Worm (Caenorhabditis elegans) whole organism, young adult: ENCODE data around the gene fbxb-81.
A peak's percentile ranks its signal among the peaks of the same experiment; 100 is the strongest.
"Not testable (repeated sequence)": the region's sequence is repeated elsewhere in the genome, so short reads cannot be mapped to it uniquely, and the experiment has no call there.

ENCODE experiments used
- F57C9.4 ChIP-seq: sonication (generic microtip); optimal IDR thresholded peaks from 2 replicates; lab custom pipeline; 2017; ENCODE audit warnings: mild to moderate bottlenecking, missing genetic modification characterization, missing compliant biosample characterization
- Y56A3A.18 ChIP-seq: fragments of 200-800 bp; sonication (Bioruptor generic); IDR thresholded peaks from 2 replicates; pipeline ENCODE4 v1.3.6; 2022; ENCODE audit warnings: missing genetic modification reagents, missing genetic modification characterization, missing compliant biosample characterization
- cebp-1 ChIP-seq, 2 experiments: fragments of 200-800 bp in 1 of 2; sonication (Bioruptor generic) in 1 of 2; sonication (generic microtip) in 1 of 2; IDR thresholded peaks in 1 of 2; optimal IDR thresholded peaks in 1 of 2; 2 replicates each; pipeline versions ENCODE4 v1.3.6 to Lab custom; 2017 to 2022; ENCODE audit warnings: missing compliant biosample characterization in 2 of 2, missing genetic modification characterization in 2 of 2, mild to moderate bottlenecking in 1 of 2, missing genetic modification reagents in 1 of 2, moderate library complexity in 1 of 2
- ceh-100 ChIP-seq: fragments of 200-800 bp; sonication (Bioruptor generic); IDR thresholded peaks from 2 replicates; pipeline ENCODE4 v1.3.6; 2022; ENCODE audit warnings: missing genetic modification reagents, missing genetic modification characterization, missing compliant biosample characterization
- egrh-3 ChIP-seq: fragments of 200-800 bp; sonication (Bioruptor generic); IDR thresholded peaks from 2 replicates; pipeline ENCODE4 v1.3.6; 2022; ENCODE audit warnings: missing genetic modification reagents, missing genetic modification characterization, missing compliant biosample characterization
- hmg-1.2 ChIP-seq: fragments of 200-800 bp; sonication (Bioruptor generic); IDR thresholded peaks from 2 replicates; pipeline ENCODE4 v1.3.6; 2022; ENCODE audit warnings: missing genetic modification reagents, missing genetic modification characterization, missing compliant biosample characterization
- hsf-1 ChIP-seq: fragments of 200-800 bp; sonication (Bioruptor generic); IDR thresholded peaks from 2 replicates; pipeline ENCODE4 v1.3.6; 2022; ENCODE audit warnings: missing genetic modification reagents, missing genetic modification characterization, missing compliant biosample characterization
- lir-1 ChIP-seq: fragments of 200-800 bp; sonication (Bioruptor generic); conservative IDR thresholded peaks from 2 replicates; pipeline ENCODE4 v1.3.6; 2022; ENCODE audit warnings: missing genetic modification reagents, missing genetic modification characterization, missing compliant biosample characterization
- nhr-27 ChIP-seq: fragments of 200-800 bp; sonication (Bioruptor generic); optimal IDR thresholded peaks from 2 replicates; lab custom pipeline; 2018; ENCODE audit warnings: mild to moderate bottlenecking, missing genetic modification characterization, moderate library complexity, missing compliant biosample characterization
- nhr-90 ChIP-seq: sonication (generic microtip); optimal IDR thresholded peaks from 2 replicates; lab custom pipeline; 2016; ENCODE audit warnings: missing genotype, mild to moderate bottlenecking, missing genetic modification characterization, missing compliant biosample characterization
- pbrm-1 ChIP-seq: fragments of 200-800 bp; sonication (Bioruptor generic); IDR thresholded peaks from 2 replicates; pipeline ENCODE4 v1.3.6; 2022; ENCODE audit warnings: missing genetic modification reagents, missing genetic modification characterization, missing compliant biosample characterization
- zim-3 ChIP-seq: sonication (generic microtip); optimal IDR thresholded peaks from 2 replicates; lab custom pipeline; 2017; ENCODE audit warnings: mild to moderate bottlenecking, missing genetic modification characterization, moderate library complexity, missing compliant biosample characterization

fbxb-81 gene

ce11 chrIII:97018-97417 is 44.0 kb downstream of the fbxb-81 start, which contains the start of gene C29F9.8:
TSS of gene C29F9.8 (minus strand) at chrIII:97118.
- not testable (repeated sequence) for TF ChIP-seq ceh-100, egrh-3, lir-1 (GFP tag; lab: Robert Waterston, UW)

ce11 chrIII:96196-96595 is 44.8 kb downstream of the fbxb-81 start:
- TF ChIP-seq hmg-1.2 (peak; percentile 90), cebp-1 (GFP tag; IDR thresholded peaks at IDR 0.05; lab: Robert Waterston, UW) (no peak), cebp-1 (tag; optimal IDR thresholded peaks at IDR 0.05; lab: Kevin White, UChicago) (peak; percentile 0), zim-3 (tag; lab: Kevin White, UChicago) (no peak)

- TF ChIP-seq hmg-1.2 (peak; percentile 88), hsf-1 (GFP tag; lab: Robert Waterston, UW) (no peak), cebp-1 (GFP tag; IDR thresholded peaks at IDR 0.05; lab: Robert Waterston, UW) (no peak), cebp-1 (tag; optimal IDR thresholded peaks at IDR 0.05; lab: Kevin White, UChicago) (peak; percentile 42)
- TF ChIP-seq, all 124 proteins: peak for 2
Measured at ce11 chrIII:94759-95330, 46.2 kb downstream of the fbxb-81 start, which contains the start of gene pat-4. TSS of gene pat-4 (minus strand) at chrIII:94809.

ce11 chrIII:92247-92646 is 48.8 kb downstream of the fbxb-81 start:
- TF ChIP-seq Y56A3A.18 (GFP tag; lab: Robert Waterston, UW) (no peak), F57C9.4 (tag; lab: Kevin White, UChicago) (no peak), nhr-27 (tag; lab: Kevin White, UChicago) (no peak), nhr-90 (no peak), pbrm-1 (GFP tag; lab: Robert Waterston, UW) (no peak)
